Worm (Caenorhabditis elegans) whole organism, early embryonic: ENCODE measurements around the gene srg-33.

Source experiments
- ama-1 ChIP-seq: fragments of 150-350 bp; optimal IDR thresholded peaks from 2 replicates; lab custom pipeline; 2014
- flt-1 ChIP-seq: fragments of 200-800 bp; sonication (Bioruptor generic); IDR thresholded peaks from 2 replicates; pipeline ENCODE4 v1.3.6; 2022; ENCODE audit warnings: missing genetic modification characterization, missing compliant biosample characterization

- no peak for TF ChIP-seq flt-1
- no peak for TF ChIP-seq ama-1 (lab: Kevin White, UChicago)
Observed at ce11 chrV:8311210-8311609, 19.3 kb downstream of the srg-33 start, which contains the start of gene W02D7.12.
